Fruit fly (Drosophila melanogaster): ENCODE measurements around the gene CG5131.

CG5131 gene

dm6 chr2L:17449608-17450504 is 34.4 kb upstream of the CG5131 start, which contains the start of gene dl (continued):
- TF ChIP-seq esn (GFP tag; optimal IDR thresholded peaks at IDR 0.05) (peak; percentile 36), acj6 (GFP tag; optimal IDR thresholded peaks at IDR 0.05) (peak; percentile 36), OdsH (GFP tag; optimal IDR thresholded peaks at IDR 0.05) (peak; percentile 67), fkh (GFP tag; optimal IDR thresholded peaks at IDR 0.05) (peak; percentile 80), Sox15 (GFP tag; optimal IDR thresholded peaks at IDR 0.05) (peak; percentile 20), CG34406 (GFP tag; optimal IDR thresholded peaks at IDR 0.05) (peak; percentile 38), CG9139 (GFP tag; optimal IDR thresholded peaks at IDR 0.05) (peak; percentile 2), Sox14 (GFP tag; optimal IDR thresholded peaks at IDR 0.05) (peak; percentile 50), CG31627 (GFP tag; optimal IDR thresholded peaks at IDR 0.05) (no peak), topi (GFP tag; optimal IDR thresholded peaks at IDR 0.05) (peak; percentile 28), fd85E (GFP tag; optimal IDR thresholded peaks at IDR 0.05) (no peak)

DNA sequence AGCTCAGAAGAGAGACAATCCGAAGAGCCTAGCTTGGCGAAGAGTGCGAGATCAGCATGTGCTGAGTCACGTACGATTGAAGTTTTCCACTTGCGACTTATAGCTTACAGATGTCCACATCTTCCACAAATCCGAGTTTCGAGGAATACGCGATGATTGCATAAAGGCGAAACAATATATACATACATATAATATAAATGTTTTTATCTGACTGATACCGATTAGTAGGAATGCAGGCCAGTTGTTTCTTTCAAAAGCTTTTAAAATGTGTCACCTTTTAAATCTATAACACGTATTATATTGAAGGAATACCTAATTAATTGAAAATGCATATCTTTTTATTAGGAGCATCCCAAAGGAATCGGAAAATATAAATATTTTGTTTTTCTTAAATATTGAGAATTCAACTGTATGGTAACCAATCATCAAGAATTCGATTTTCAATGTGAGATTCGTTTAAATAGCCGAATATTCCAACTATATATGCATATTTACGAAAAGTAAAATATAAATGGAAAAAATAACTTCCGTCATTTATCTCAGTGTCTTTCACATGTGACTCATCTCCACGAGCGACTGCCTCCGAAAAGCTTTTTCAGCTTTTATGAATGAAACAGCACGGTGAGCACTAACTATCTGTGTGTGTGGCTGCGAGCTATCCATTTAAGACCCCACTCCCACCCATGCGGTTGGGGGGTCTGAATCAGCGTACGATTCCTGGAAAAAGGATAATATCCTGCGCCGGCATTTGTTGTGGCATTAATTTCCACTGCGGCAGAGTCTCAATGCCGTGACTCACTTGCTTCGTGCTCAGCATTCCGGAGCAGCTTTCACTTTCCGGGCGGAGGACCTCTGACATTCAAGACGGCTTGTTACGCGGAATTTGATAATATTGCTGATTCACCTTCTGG is 33.5 kb upstream of the CG5131 start:
- TF ChIP-seq CG11902 (GFP tag; optimal IDR thresholded peaks at IDR 0.05) (peak; percentile 18), CG10669 (GFP tag; optimal IDR thresholded peaks at IDR 0.05) (peak; percentile 71), CG31627 (GFP tag; optimal IDR thresholded peaks at IDR 0.05) (peak; percentile 70), CG16779 (tag; optimal IDR thresholded peaks at IDR 0.05) (peak; percentile 62), Hr4 (GFP tag; optimal IDR thresholded peaks at IDR 0.05) (peak; percentile 77), Ets21C (GFP tag; optimal IDR thresholded peaks at IDR 0.05) (peak; percentile 59), esn (GFP tag; optimal IDR thresholded peaks at IDR 0.05) (peak; percentile 86), CG8319 (GFP tag; optimal IDR thresholded peaks at IDR 0.05) (peak; percentile 49), Smox (GFP tag; optimal IDR thresholded peaks at IDR 0.05) (peak; percentile 82), fd85E (GFP tag; optimal IDR thresholded peaks at IDR 0.05) (peak; percentile 28), Gug (GFP tag; IDR thresholded peaks at IDR 0.05) (no peak), CG10631 (GFP tag; optimal IDR thresholded peaks at IDR 0.05) (peak; percentile 71), CG32006 (GFP tag; optimal IDR thresholded peaks at IDR 0.05) (peak; percentile 80), CG7368 (GFP tag; optimal IDR thresholded peaks at IDR 0.05) (peak; percentile 65), CG1621 (tag; optimal IDR thresholded peaks at IDR 0.05) (peak; percentile 35), CG6163 (GFP tag; IDR thresholded peaks at IDR 0.05) (no peak; the same call in 2 of the 3 replicates), lz (GFP tag; optimal IDR thresholded peaks at IDR 0.05) (peak; percentile 74), pdm3 (GFP tag; optimal IDR thresholded peaks at IDR 0.05) (peak; percentile 78), Sox102F (GFP tag; optimal IDR thresholded peaks at IDR 0.05) (peak; percentile 67), eg (GFP tag; IDR thresholded peaks at IDR 0.05) (no peak; the same call in 2 of the 3 replicates), OdsH (GFP tag; optimal IDR thresholded peaks at IDR 0.05) (peak; percentile 83), salr (GFP tag; optimal IDR thresholded peaks at IDR 0.05) (peak; percentile 32 to 72), CG8632 (GFP tag; optimal IDR thresholded peaks at IDR 0.05) (peak; percentile 74), cyc (GFP tag; optimal IDR thresholded peaks at IDR 0.05) (peak; percentile 65), CG3032 (tag; optimal IDR thresholded peaks at IDR 0.05) (peak; percentile 63), CG6792 (GFP tag; optimal IDR thresholded peaks at IDR 0.05) (peak; percentile 77), CG3919 (GFP tag; optimal IDR thresholded peaks at IDR 0.05) (peak; percentile 78), Hr38 (GFP tag; optimal IDR thresholded peaks at IDR 0.05) (no peak), Hr39 (GFP tag; optimal IDR thresholded peaks at IDR 0.05) (peak; percentile 72), CG8119 (GFP tag; IDR thresholded peaks at IDR 0.05) (peak; percentile 63; the same call in 2 of the 3 replicates), Sox14 (GFP tag; optimal IDR thresholded peaks at IDR 0.05) (peak; percentile 76), Lpt (GFP tag; optimal IDR thresholded peaks at IDR 0.05) (peak; percentile 55), dac (GFP tag; optimal IDR thresholded peaks at IDR 0.05) (no peak), CG6854 (GFP tag; optimal IDR thresholded peaks at IDR 0.05) (peak; percentile 23), dsx (GFP tag; optimal IDR thresholded peaks at IDR 0.05; ENCODE audit: poor library complexity, severe bottlenecking) (no peak), vri (GFP tag; optimal IDR thresholded peaks at IDR 0.05) (peak; percentile 31), CG34406 (GFP tag; optimal IDR thresholded peaks at IDR 0.05) (peak; percentile 86), svp (GFP tag) (peak; percentile 88), Eip75B (GFP tag; optimal IDR thresholded peaks at IDR 0.05) (peak; percentile 78), CG11294 (GFP tag; IDR thresholded peaks at IDR 0.05) (no peak; the same call in 1 of the 2 replicates)

All from whole organism, prepupa.